Fruit fly (Drosophila melanogaster): ENCODE data around the gene CG14280.

DNA sequence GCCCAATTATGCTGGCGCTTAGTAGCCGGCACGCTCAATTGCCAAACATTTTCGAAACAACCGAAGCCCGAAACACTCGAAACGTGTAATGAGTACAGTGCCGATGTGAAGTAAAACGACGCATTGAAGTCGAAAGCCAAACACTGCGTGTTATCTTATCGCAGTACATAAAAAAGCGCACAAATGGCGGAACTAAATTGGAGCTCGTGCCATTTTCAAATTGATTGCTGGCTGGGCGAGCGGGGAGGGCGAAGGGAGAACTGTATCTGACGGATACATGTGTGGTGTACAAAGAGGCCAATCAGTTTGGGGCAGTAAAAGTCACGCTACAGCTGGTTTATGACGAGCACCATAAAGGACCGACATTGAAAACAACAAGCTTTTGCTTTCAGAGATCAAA lies 33.2 kb upstream of the CG14280 start:
- no peak for TF ChIP-seq bab1 (GFP tag; optimal IDR thresholded peaks at IDR 0.05)
- TF ChIP-seq kay (GFP tag; ENCODE audit: borderline replicate concordance), result no peak
- no peak for TF ChIP-seq CG12768 (GFP tag; optimal IDR thresholded peaks at IDR 0.05)
- TF ChIP-seq Crg-1 (GFP tag; optimal IDR thresholded peaks at IDR 0.05), result no peak
- TF ChIP-seq CG5204 (GFP tag; optimal IDR thresholded peaks at IDR 0.05), result no peak
- TF ChIP-seq Clk (GFP tag; optimal IDR thresholded peaks at IDR 0.05), result no peak
- no peak for TF ChIP-seq CG7101 (tag; optimal IDR thresholded peaks at IDR 0.05)
- TF ChIP-seq Hr96 (GFP tag; optimal IDR thresholded peaks at IDR 0.05), result no peak
- TF ChIP-seq CG33017 (tag; optimal IDR thresholded peaks at IDR 0.05), result no peak
- TF ChIP-seq toe (GFP tag; optimal IDR thresholded peaks at IDR 0.05), result no peak
- peak; percentile 35 for TF ChIP-seq Mnt (GFP tag; optimal IDR thresholded peaks at IDR 0.05)
- no peak for TF ChIP-seq ovo (GFP tag; optimal IDR thresholded peaks at IDR 0.05)
- TF ChIP-seq CG14711 (tag; optimal IDR thresholded peaks at IDR 0.05), result no peak

Data from whole organism, adult.